Worm (Caenorhabditis elegans) whole organism, L4/young adult: ENCODE measurements around the gene ctf-18.

Experiments used
- W03F9.2 ChIP-seq: fragments of 150-350 bp; optimal IDR thresholded peaks from 2 replicates; lab custom pipeline; 2014; ENCODE audit warnings: missing biosample characterization, missing genetic modification characterization
- dao-5 ChIP-seq: sonication (generic microtip); optimal IDR thresholded peaks from 2 replicates; lab custom pipeline; 2016; ENCODE audit warnings: missing genotype, missing genetic modification characterization, moderate library complexity, missing compliant biosample characterization
- him-1 ChIP-seq: sonication (generic microtip); optimal IDR thresholded peaks from 2 replicates; lab custom pipeline; 2016; ENCODE audit warnings: missing genotype, missing genetic modification reagents, missing genetic modification characterization, missing compliant biosample characterization

ctf-18 gene

DNA sequence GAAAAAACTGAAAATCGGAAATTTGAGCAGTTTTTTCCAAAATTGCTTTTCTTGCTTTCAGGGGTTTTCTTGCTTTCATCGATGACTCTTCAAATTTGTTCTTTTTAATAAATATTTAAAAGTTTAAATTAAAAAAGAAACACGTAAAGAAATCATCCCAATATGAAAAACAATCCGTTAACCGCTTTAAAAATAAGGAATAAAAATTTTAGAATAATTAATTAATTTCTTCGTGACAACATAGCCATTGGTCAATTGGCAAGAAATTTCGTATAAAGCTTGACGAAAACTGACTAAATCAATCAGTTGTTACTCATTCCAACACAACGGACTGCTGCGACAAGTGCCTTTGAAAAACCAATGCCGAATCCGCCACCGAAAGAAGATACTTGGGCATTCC, 13.9 kb downstream of the ctf-18 start, which contains the start of gene nsph-3.2:
Gene nsph-3.2 (plus strand): TSS at position 301 of the 400 bp plus-strand sequence.
- TF ChIP-seq dao-5 (tag; lab: Kevin White, UChicago) (no peak), him-1 (tag; lab: Kevin White, UChicago) (no peak), W03F9.2 (tag; lab: Kevin White, UChicago) (no peak)

DNA sequence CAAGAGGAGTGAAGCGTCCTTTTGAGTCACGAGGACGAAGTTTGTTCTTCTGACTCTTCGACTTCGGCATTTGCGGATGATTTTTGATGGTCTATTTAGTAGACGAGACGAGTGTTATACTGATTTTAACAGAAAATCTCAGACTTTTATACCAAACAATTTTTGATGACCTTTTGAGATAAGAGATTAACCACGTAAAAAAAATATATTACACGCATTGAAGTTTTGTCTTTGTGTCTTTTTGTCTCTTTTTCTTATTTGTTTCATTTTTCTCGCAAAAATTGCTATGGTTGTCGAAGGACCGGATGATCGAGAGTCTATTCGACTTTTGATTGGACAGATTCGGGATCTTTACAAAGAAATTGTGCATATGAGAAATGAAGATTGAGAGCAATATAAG, 15.0 kb downstream of the ctf-18 start, which contains the start of gene spch-1:
Gene spch-1 (minus strand): TSS at position 101 of the 400 bp plus-strand sequence.
- TF ChIP-seq dao-5 (tag; lab: Kevin White, UChicago) (no peak), W03F9.2 (tag; lab: Kevin White, UChicago) (no peak), him-1 (tag; lab: Kevin White, UChicago) (no peak)

DNA sequence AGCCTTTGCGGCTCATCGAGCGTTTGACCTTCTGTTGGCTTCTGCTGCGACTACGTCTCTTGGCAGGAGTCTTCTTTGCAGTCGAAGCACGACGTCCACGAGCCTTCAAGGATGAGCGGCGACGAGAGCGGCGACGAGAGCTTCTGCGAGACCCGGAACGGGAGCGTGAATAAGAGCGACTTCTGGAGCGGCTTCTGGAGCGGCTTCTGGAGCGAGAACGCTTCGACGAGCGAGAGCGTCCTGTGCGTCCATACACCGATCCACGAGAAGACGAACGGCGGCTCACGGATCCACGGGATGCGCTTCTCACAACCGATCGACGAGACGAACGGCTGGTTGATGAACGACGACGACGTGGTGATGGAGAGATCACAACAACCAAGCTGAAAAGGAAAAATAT, 15.6 kb downstream of the ctf-18 start:
- TF ChIP-seq him-1 (tag; lab: Kevin White, UChicago) (no peak), dao-5 (tag; lab: Kevin White, UChicago) (no peak), W03F9.2 (tag; lab: Kevin White, UChicago) (no peak)

- TF ChIP-seq W03F9.2 (tag; lab: Kevin White, UChicago): no peak
- TF ChIP-seq him-1 (tag; lab: Kevin White, UChicago): no peak
- no peak for TF ChIP-seq dao-5 (tag; lab: Kevin White, UChicago)
Observed at ce11 chrIV:10110417-10110816, 16.0 kb downstream of the ctf-18 start, which contains the start of gene egl-38. Gene egl-38 (minus strand): TSS chrIV:10110517.

DNA sequence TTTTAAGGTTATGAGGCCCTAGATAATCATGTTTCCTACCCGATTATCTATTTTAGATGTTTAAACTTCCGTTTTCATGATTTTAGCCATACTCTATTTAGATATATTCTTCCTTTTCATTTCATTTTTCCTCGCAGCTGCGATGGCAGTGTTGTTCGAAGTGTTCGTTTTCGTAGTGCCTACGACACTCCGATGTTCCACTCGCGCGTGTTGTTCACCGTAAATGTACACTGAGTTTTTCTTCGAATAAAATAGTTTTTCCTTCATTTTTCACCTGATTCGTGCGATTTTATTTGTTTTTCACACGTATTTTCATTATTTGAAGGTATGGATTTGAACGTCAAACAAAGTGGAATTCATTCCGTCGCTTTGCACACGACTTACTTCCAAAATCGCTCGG, 29.6 kb downstream of the ctf-18 start, which contains the start of gene dis-3:
Gene dis-3 (plus strand): TSS at position 322 of the 400 bp plus-strand sequence.
- TF ChIP-seq W03F9.2 (tag; lab: Kevin White, UChicago) (no peak), dao-5 (tag; lab: Kevin White, UChicago) (no peak), him-1 (tag; lab: Kevin White, UChicago) (no peak)

ce11 chrIV:10095171-10095570, 31.3 kb downstream of the ctf-18 start, which contains the start of the genes C04G2.5 and msp-36:
Gene C04G2.5 (minus strand): TSS chrIV:10095271.
Gene msp-36 (plus strand): TSS chrIV:10095433.
- TF ChIP-seq W03F9.2 (tag; lab: Kevin White, UChicago) (no peak), dao-5 (tag; lab: Kevin White, UChicago) (no peak), him-1 (tag; lab: Kevin White, UChicago) (no peak)

DNA sequence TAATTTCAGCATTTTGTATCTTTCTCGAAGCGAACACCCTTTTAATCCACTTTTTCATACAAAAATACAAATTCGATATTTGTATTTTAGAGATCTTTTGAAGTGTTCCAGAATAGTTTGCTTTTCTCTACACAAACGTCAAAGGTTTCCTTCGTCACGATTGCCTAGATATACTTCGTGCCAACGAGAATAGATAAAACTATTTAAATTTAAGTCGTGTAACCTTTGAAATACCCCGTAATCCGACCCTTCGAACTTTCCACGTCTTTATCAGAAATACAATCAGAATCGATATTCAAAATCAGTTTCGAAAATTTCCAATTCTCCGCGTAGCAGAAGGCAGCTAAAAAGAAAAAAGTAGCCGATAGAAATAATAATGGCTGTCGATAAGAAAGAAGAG, 36.1 kb downstream of the ctf-18 start, which contains the start of gene ttbk-5:
Gene ttbk-5 (plus strand): TSS at position 301 of the 400 bp plus-strand sequence.
- TF ChIP-seq him-1 (tag; lab: Kevin White, UChicago): no peak
- no peak for TF ChIP-seq W03F9.2 (tag; lab: Kevin White, UChicago)
- no peak for TF ChIP-seq dao-5 (tag; lab: Kevin White, UChicago)

- TF ChIP-seq him-1 (tag; lab: Kevin White, UChicago) (no peak), dao-5 (tag; lab: Kevin White, UChicago) (no peak), W03F9.2 (tag; lab: Kevin White, UChicago) (no peak)
Observed at ce11 chrIV:10089777-10090176, 36.7 kb downstream of the ctf-18 start, which contains the start of gene ttr-39. Gene ttr-39 (minus strand): TSS chrIV:10089877.

DNA sequence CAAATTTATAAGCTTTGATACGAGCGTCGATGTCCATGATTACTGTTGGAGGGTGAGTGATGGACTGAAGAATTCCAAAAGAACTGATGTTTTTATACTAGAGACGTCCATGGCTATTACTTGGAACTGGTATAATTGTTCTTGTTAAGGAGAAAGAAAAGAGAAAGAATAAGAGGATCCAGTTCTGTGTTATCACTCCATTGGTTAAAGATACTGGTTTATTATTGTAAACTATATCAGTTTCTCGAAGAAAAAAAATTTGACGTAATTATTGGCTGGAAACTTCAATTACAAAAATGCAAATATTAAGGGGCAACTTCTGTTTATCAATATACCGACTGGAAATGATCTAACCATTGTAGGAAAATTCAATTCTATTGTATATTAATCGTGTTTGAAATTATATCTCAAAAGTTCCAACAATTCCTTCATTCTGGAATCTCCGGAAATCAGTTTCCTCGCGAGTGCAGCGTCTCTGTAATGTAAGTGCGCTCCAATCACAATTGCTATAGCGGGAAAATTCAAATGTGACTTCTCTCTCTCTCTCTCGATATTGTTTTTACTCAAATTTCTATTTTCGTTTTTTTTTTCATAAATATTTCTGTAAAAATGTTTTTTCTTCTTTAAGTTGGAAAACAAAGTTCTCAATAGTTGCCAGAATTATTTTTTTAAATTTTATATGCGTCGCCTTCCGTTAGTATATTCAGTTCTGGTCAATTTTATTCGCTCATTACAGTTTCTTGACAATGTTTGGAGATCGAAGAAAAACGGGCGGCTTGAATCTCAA, 40.9 kb downstream of the ctf-18 start, which contains the start of the genes col-2 and ndc-80:
Gene col-2 (minus strand): TSS at position 51 of the 787 bp plus-strand sequence.
Gene ndc-80 (plus strand): TSS at position 737 of the 787 bp plus-strand sequence.
- TF ChIP-seq W03F9.2 (tag; lab: Kevin White, UChicago): no peak
- TF ChIP-seq him-1 (tag; lab: Kevin White, UChicago): no peak
- TF ChIP-seq dao-5 (tag; lab: Kevin White, UChicago): no peak

ce11 chrIV:10084323-10084959, 42.0 kb downstream of the ctf-18 start, which contains the start of gene W01B6.8:
Gene W01B6.8 (minus strand): TSS chrIV:10084373.
- TF ChIP-seq him-1 (tag; lab: Kevin White, UChicago): no peak

- TF ChIP-seq W03F9.2 (tag; lab: Kevin White, UChicago): no peak
- TF ChIP-seq dao-5 (tag; lab: Kevin White, UChicago): no peak
- TF ChIP-seq him-1 (tag; lab: Kevin White, UChicago): no peak
Observed at ce11 chrIV:10080816-10081215, 45.6 kb downstream of the ctf-18 start, which contains the start of gene W01B6.6. Gene W01B6.6 (plus strand): TSS chrIV:10081116.

DNA sequence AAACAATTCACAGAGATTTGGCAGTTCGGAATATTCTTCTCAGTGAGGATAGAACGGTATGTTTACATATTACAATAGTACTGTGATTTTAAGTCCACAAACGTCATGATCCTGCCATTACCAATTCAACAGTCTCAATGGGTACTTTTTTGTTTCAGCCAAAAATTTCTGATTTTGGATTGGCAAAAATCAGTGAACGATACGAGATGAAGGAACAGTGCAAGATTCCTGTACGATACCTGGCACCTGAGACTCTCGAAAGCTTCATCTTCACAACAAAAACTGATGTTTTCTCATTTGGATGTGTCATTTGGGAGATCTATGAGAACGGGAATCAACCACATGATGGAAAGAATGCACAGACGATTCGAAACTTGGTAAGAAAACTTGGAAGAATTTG, 48.4 kb downstream of the ctf-18 start:
- TF ChIP-seq him-1 (tag; lab: Kevin White, UChicago) (no peak), dao-5 (tag; lab: Kevin White, UChicago) (no peak), W03F9.2 (tag; lab: Kevin White, UChicago) (no peak)

ce11 chrIV:10075899-10076298, 50.5 kb downstream of the ctf-18 start, which contains the start of gene W01B6.5:
Gene W01B6.5 (plus strand): TSS chrIV:10076199.
- no peak for TF ChIP-seq him-1 (tag; lab: Kevin White, UChicago)
- TF ChIP-seq dao-5 (tag; lab: Kevin White, UChicago): no peak
- no peak for TF ChIP-seq W03F9.2 (tag; lab: Kevin White, UChicago)
